Worm (Caenorhabditis elegans): ENCODE results near the gene C03H5.7.

C03H5.7 gene

ce11 chrII:356969-357368 lies 23.1 kb upstream of the C03H5.7 start, which contains the start of gene dmsr-4 (continued):
- TF ChIP-seq ceh-91 (GFP tag; IDR thresholded peaks at IDR 0.05) = no peak

- no peak for TF ChIP-seq snpc-4 (GFP tag; optimal IDR thresholded peaks at IDR 0.05)
- no peak for TF ChIP-seq snpc-4 (tag; optimal IDR thresholded peaks at IDR 0.05)
- no peak for TF ChIP-seq egrh-3 (GFP tag; IDR thresholded peaks at IDR 0.05)
- no peak for TF ChIP-seq sptf-2 (GFP tag; optimal IDR thresholded peaks at IDR 0.05)
- no peak for TF ChIP-seq zim-3 (tag; optimal IDR thresholded peaks at IDR 0.05)
- no peak for TF ChIP-seq tbx-9 (tag; optimal IDR thresholded peaks at IDR 0.05; ENCODE audit: borderline replicate concordance)
- TF ChIP-seq ztf-18 (tag; optimal IDR thresholded peaks at IDR 0.05) = no peak
Measured at ce11 chrII:367455-367854, 12.6 kb upstream of the C03H5.7 start, which contains the start of gene ptr-3. Gene ptr-3, minus strand, starts transcription at chrII:367555.

- TF ChIP-seq madf-3 (GFP tag; IDR thresholded peaks at IDR 0.05) (no peak), D2030.7 (GFP tag; IDR thresholded peaks at IDR 0.05) (no peak), F57C9.4 (tag; optimal IDR thresholded peaks at IDR 0.05) (no peak), pha-4 (tag; optimal IDR thresholded peaks at IDR 0.05) (no peak), F33H1.4 (GFP tag; IDR thresholded peaks at IDR 0.05) (no peak), ceh-100 (GFP tag; IDR thresholded peaks at IDR 0.05) (no peak), sdz-38 (tag; optimal IDR thresholded peaks at IDR 0.05) (no peak), lag-1 (GFP tag; IDR thresholded peaks at IDR 0.05) (no peak), akir-1 (GFP tag; optimal IDR thresholded peaks at IDR 0.05) (no peak), attf-3 (GFP tag; conservative IDR thresholded peaks at IDR 0.05) (no peak)
Measured at ce11 chrII:370394-370793, 9.6 kb upstream of the C03H5.7 start.

- no peak for TF ChIP-seq nhr-120 (GFP tag; IDR thresholded peaks at IDR 0.05)
- TF ChIP-seq F57A8.1 (GFP tag; optimal IDR thresholded peaks at IDR 0.05) = no peak
- TF ChIP-seq nhr-90 (tag; optimal IDR thresholded peaks at IDR 0.05) = no peak
- TF ChIP-seq F57C9.4 (tag; optimal IDR thresholded peaks at IDR 0.05) = no peak
- no peak for TF ChIP-seq zim-3 (tag; optimal IDR thresholded peaks at IDR 0.05)
- no peak for TF ChIP-seq ztf-25 (GFP tag; IDR thresholded peaks at IDR 0.05)
- TF ChIP-seq hsf-1 (GFP tag; IDR thresholded peaks at IDR 0.05) = no peak
- TF ChIP-seq lin-26 (GFP tag; IDR thresholded peaks at IDR 0.05) = no peak
- no peak for TF ChIP-seq bed-1 (GFP tag; IDR thresholded peaks at IDR 0.05)
- TF ChIP-seq K11D2.4 (GFP tag; IDR thresholded peaks at IDR 0.05) = no peak
- no peak for TF ChIP-seq mel-28 (tag; optimal IDR thresholded peaks at IDR 0.05; ENCODE audit: borderline replicate concordance)
- TF ChIP-seq madf-3 (GFP tag; IDR thresholded peaks at IDR 0.05) = no peak
- no peak for TF ChIP-seq Y67H2A.10 (GFP tag; conservative IDR thresholded peaks at IDR 0.05)
- no peak for TF ChIP-seq attf-5 (GFP tag; optimal IDR thresholded peaks at IDR 0.05)
- no peak for TF ChIP-seq egl-44 (GFP tag; IDR thresholded peaks at IDR 0.05)
Measured at ce11 chrII:371549-371948, 8.5 kb upstream of the C03H5.7 start.

ce11 chrII:372235-372634 lies 7.8 kb upstream of the C03H5.7 start:
- TF ChIP-seq lir-1 (GFP tag; conservative IDR thresholded peaks at IDR 0.05) (no peak), let-526 (GFP tag; IDR thresholded peaks at IDR 0.05) (no peak), F49E8.2 (tag; optimal IDR thresholded peaks at IDR 0.05; ENCODE audit: insufficient read depth) (no peak), Y67H2A.10 (GFP tag; conservative IDR thresholded peaks at IDR 0.05) (no peak), athp-1 (tag; optimal IDR thresholded peaks at IDR 0.05) (no peak), egl-18 (GFP tag; IDR thresholded peaks at IDR 0.05) (no peak), cebp-1 (GFP tag; IDR thresholded peaks at IDR 0.05) (no peak), cebp-1 (tag; optimal IDR thresholded peaks at IDR 0.05) (no peak), cebp-2 (GFP tag; IDR thresholded peaks at IDR 0.05) (no peak), tlf-1 (GFP tag; optimal IDR thresholded peaks at IDR 0.05) (no peak), F52B5.7 (tag; optimal IDR thresholded peaks at IDR 0.05) (no peak), akir-1 (GFP tag; optimal IDR thresholded peaks at IDR 0.05) (no peak), snpc-1.1 (tag; optimal IDR thresholded peaks at IDR 0.05; ENCODE audit: insufficient read depth) (no peak), egrh-3 (GFP tag; IDR thresholded peaks at IDR 0.05) (no peak), zim-3 (tag; optimal IDR thresholded peaks at IDR 0.05) (no peak)
